Worm (Caenorhabditis elegans): ENCODE measurements around the gene R13D11.3.
"Not testable (repeated sequence)": the region's sequence is repeated elsewhere in the genome, so short reads cannot be mapped to it uniquely, and the experiment has no call there.

Gene R13D11.3

DNA sequence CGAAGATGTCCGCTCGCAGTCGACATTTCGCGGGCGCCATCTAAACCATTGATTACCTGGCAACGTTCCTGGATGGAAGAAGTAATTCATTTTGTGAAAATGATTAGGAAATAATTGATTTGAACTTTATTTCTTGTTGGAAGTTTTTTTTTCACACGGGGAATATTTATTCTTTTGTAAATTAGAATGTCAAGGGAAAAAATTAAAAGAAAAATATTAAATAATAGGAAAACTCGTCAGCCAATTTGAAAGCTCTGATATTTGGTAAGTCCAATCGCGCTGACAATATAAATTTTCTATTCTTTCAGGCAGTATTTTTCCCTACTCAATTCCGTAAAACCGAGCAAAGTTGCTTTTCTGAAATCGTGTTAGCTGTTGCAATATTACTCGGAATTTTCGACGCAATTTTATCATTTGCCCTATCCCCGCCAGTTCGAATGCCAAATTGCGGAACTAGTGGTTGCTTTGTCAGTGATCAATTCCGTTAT is 24.2 kb downstream of the R13D11.3 start, which contains the start of the genes K09C6.7 and K09C6.10:
TSS of gene K09C6.7 (minus strand) at position 101 of the 488 bp plus-strand sequence.
TSS of gene K09C6.10 (plus strand) at position 438 of the 488 bp plus-strand sequence.
- TF ChIP-seq cnd-1, pha-4, snpc-4 (tag; optimal IDR thresholded peaks at IDR 0.05): not testable (repeated sequence)

DNA sequence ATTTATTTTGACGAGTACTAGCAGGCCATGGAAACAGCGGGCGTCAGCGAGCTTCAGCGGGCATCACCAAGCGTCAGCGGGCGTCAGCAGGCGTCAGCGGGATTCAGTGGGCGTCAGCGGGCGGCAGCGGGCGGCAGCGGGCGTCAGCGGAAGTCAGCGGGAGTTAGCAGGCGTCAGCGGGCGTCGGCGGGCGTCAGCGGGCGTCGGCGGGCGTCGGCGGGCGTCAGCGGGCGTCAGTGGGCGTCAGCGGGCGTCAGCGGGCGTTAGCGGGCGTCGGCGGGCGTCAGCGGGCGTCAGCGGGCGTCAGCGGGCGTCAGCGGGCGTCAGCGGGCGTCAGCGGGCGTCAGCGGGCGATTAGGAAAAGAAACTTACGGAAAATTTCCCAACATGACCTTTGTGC is 27.8 kb downstream of the R13D11.3 start:
- no peak for TF ChIP-seq flh-1 (GFP tag; optimal IDR thresholded peaks at IDR 0.05)
- TF ChIP-seq ces-1 (GFP tag; optimal IDR thresholded peaks at IDR 0.05): no peak
- no peak for TF ChIP-seq hlh-1 (tag; optimal IDR thresholded peaks at IDR 0.05)
- no peak for TF ChIP-seq elt-1 (tag; optimal IDR thresholded peaks at IDR 0.05; ENCODE audit: borderline replicate concordance, insufficient read depth)
- TF ChIP-seq unc-62 (GFP tag; optimal IDR thresholded peaks at IDR 0.05): no peak
- TF ChIP-seq mep-1 (tag; optimal IDR thresholded peaks at IDR 0.05): no peak
- no peak for TF ChIP-seq drap-1 (GFP tag; optimal IDR thresholded peaks at IDR 0.05)
- TF ChIP-seq elt-3 (tag; optimal IDR thresholded peaks at IDR 0.05): no peak
- TF ChIP-seq blmp-1 (tag; optimal IDR thresholded peaks at IDR 0.05): no peak
- no peak for TF ChIP-seq M03D4.4 (tag; optimal IDR thresholded peaks at IDR 0.05)
- no peak for TF ChIP-seq unc-120 (tag; optimal IDR thresholded peaks at IDR 0.05; ENCODE audit: poor library complexity, severe bottlenecking)
- TF ChIP-seq sem-2 (GFP tag; optimal IDR thresholded peaks at IDR 0.05): no peak
- no peak for TF ChIP-seq lsy-2 (tag; optimal IDR thresholded peaks at IDR 0.05)

DNA sequence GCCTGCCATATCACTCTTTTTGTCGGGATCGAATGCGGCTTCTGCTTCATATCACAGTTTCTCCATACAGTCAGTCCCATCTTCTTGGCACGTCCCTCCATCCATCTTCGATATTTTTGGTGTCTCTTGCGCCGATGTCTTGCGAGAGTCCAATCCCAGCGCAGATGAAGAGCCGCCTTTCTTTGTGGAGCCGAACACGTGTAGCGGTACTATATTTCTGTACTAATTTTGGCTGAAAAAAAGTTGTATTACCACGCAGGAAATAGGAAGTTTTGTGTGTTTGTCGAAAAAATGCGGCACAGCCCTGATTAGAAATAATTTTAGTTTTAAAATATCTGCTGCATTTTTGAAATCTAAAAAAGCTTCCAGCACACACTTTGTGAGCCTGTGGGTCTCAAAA is 28.3 kb downstream of the R13D11.3 start, which contains the start of gene K09C6.8:
TSS of gene K09C6.8 (minus strand) at position 101 of the 400 bp plus-strand sequence.
- TF ChIP-seq sptf-1 (tag; optimal IDR thresholded peaks at IDR 0.05); nhr-12 (tag; optimal IDR thresholded peaks at IDR 0.05); unc-62 (GFP tag; optimal IDR thresholded peaks at IDR 0.05): not testable (repeated sequence)

DNA sequence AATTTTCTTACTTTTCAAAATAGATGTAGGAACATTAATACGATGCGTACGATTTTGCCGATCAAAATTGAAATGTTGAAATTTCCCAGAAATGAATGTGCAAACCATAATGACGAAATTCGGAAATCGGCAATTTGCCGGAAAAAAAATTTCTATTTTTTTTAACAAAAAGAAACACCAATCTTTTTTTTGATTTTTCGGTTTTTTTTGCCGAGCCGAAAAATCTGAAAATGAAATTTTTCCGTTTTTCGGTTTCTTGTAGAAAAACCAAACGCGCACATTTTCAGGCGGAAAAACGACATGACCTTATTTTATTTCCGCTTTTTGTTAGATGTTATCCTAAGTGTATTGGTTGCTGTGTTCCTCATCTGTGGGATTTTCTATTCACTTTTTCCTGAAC is 32.7 kb downstream of the R13D11.3 start, which contains the start of gene srbc-13:
TSS of gene srbc-13 (plus strand) at position 301 of the 400 bp plus-strand sequence.
- no peak for TF ChIP-seq blmp-1 (tag; optimal IDR thresholded peaks at IDR 0.05)
- TF ChIP-seq unc-62 (GFP tag; optimal IDR thresholded peaks at IDR 0.05): no peak
- no peak for TF ChIP-seq unc-39 (tag; optimal IDR thresholded peaks at IDR 0.05)
- TF ChIP-seq ztf-11 (tag; optimal IDR thresholded peaks at IDR 0.05): no peak
- no peak for TF ChIP-seq hlh-1 (tag; optimal IDR thresholded peaks at IDR 0.05)
- TF ChIP-seq snpc-4 (tag; optimal IDR thresholded peaks at IDR 0.05): no peak
- TF ChIP-seq ceh-83 (GFP tag; optimal IDR thresholded peaks at IDR 0.05): no peak
- no peak for TF ChIP-seq lin-32 (GFP tag; optimal IDR thresholded peaks at IDR 0.05)
- no peak for TF ChIP-seq unc-120 (tag; optimal IDR thresholded peaks at IDR 0.05; ENCODE audit: poor library complexity, severe bottlenecking)
- TF ChIP-seq sptf-1 (tag; optimal IDR thresholded peaks at IDR 0.05): no peak
- no peak for TF ChIP-seq mls-2 (tag; optimal IDR thresholded peaks at IDR 0.05)
- TF ChIP-seq nhr-237 (tag; optimal IDR thresholded peaks at IDR 0.05): no peak
- no peak for TF ChIP-seq lin-13 (tag; optimal IDR thresholded peaks at IDR 0.05)
- TF ChIP-seq ces-1 (GFP tag; optimal IDR thresholded peaks at IDR 0.05): no peak

DNA sequence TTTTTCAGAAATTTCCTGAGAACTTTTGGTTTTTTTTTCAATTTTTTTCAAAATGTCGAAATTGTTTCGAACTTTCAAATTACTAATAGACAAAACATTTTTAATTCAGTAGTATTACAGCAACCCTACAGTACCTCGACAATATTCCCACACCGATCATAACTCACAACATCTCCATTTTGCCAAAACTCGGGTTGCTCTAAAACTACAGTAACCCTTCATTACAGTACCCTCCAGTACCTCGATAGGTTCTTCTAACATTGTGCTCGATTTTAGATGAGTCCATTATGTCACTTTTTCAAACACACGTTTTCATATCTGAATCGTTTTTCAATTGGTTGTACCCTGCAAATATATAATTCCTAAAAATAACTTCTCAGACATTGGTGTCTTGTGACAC is 34.2 kb downstream of the R13D11.3 start:
- no peak for TF ChIP-seq sem-2 (GFP tag; optimal IDR thresholded peaks at IDR 0.05)
- TF ChIP-seq blmp-1 (tag; optimal IDR thresholded peaks at IDR 0.05): no peak
- TF ChIP-seq elt-3 (tag; optimal IDR thresholded peaks at IDR 0.05): no peak
- no peak for TF ChIP-seq nhr-76 (tag; optimal IDR thresholded peaks at IDR 0.05)
- TF ChIP-seq lsy-2 (tag; optimal IDR thresholded peaks at IDR 0.05): no peak
- no peak for TF ChIP-seq pha-4 (tag; optimal IDR thresholded peaks at IDR 0.05)
- no peak for TF ChIP-seq unc-39 (tag; optimal IDR thresholded peaks at IDR 0.05)
- TF ChIP-seq nhr-237 (tag; optimal IDR thresholded peaks at IDR 0.05): no peak
- no peak for TF ChIP-seq ceh-83 (GFP tag; optimal IDR thresholded peaks at IDR 0.05)
- no peak for TF ChIP-seq sptf-1 (tag; optimal IDR thresholded peaks at IDR 0.05)
- TF ChIP-seq cnd-1 (tag; optimal IDR thresholded peaks at IDR 0.05): no peak
- no peak for TF ChIP-seq ces-1 (GFP tag; optimal IDR thresholded peaks at IDR 0.05)
- TF ChIP-seq ceh-39 (tag; optimal IDR thresholded peaks at IDR 0.05): no peak
- no peak for TF ChIP-seq mls-2 (tag; optimal IDR thresholded peaks at IDR 0.05)
- TF ChIP-seq hlh-1 (tag; optimal IDR thresholded peaks at IDR 0.05): no peak
- TF ChIP-seq nhr-28 (tag; optimal IDR thresholded peaks at IDR 0.05): no peak
- TF ChIP-seq nhr-2 (tag; optimal IDR thresholded peaks at IDR 0.05): no peak
- TF ChIP-seq unc-120 (tag; optimal IDR thresholded peaks at IDR 0.05; ENCODE audit: poor library complexity, severe bottlenecking): no peak

DNA sequence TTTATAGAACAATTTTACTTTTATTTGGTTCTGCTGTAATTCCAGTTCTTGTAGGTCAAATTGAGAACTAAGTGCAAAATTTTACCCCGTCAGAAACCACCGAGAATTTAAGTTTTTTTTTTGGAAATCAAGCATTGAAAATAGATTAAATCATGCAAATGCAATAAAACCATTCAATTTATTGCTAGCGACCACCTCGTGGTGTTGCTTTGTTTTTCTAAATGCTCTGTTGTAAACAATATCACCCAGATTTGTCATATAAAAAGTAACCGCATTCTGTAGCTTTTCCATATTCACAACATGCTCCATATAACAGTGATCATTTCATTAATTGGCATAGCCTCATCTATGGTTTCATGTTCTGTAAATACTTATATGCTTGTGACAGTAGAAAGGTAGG is 34.7 kb downstream of the R13D11.3 start, which contains the start of gene srbc-12:
TSS of gene srbc-12 (plus strand) at position 301 of the 400 bp plus-strand sequence.
- TF ChIP-seq mab-5 (tag; optimal IDR thresholded peaks at IDR 0.05) (no peak), unc-120 (tag; optimal IDR thresholded peaks at IDR 0.05; ENCODE audit: poor library complexity, severe bottlenecking) (no peak), elt-3 (tag; optimal IDR thresholded peaks at IDR 0.05) (no peak), ces-1 (GFP tag; optimal IDR thresholded peaks at IDR 0.05) (no peak), blmp-1 (tag; optimal IDR thresholded peaks at IDR 0.05) (no peak)
